Worm (Caenorhabditis elegans) whole organism, L4 larva: ENCODE measurements around the gene B0365.9.

Source experiments
- F37D6.2 ChIP-seq: sonication (generic microtip); optimal IDR thresholded peaks from 2 replicates; lab custom pipeline; 2016; ENCODE audit warnings: mild to moderate bottlenecking, missing genetic modification characterization, missing compliant biosample characterization
- F44E2.7 ChIP-seq: fragments of 200-800 bp; sonication (Bioruptor generic); IDR thresholded peaks from 2 replicates; pipeline ENCODE4 v2.1.2; 2022; ENCODE audit warnings: missing genetic modification characterization, missing compliant biosample characterization
- F49E8.2 ChIP-seq: sonication (generic microtip); optimal IDR thresholded peaks from 2 replicates; lab custom pipeline; 2016; ENCODE audit warnings: missing compliant biosample characterization, mild to moderate bottlenecking, missing genetic modification characterization, borderline replicate concordance
- T20F7.1 ChIP-seq: fragments of 200-800 bp; sonication (Bioruptor generic); optimal IDR thresholded peaks from 2 replicates; lab custom pipeline; 2018; ENCODE audit warnings: mild to moderate bottlenecking, missing genetic modification characterization, missing compliant biosample characterization
- T26A8.4 ChIP-seq: fragments of 200-800 bp; sonication (Bioruptor generic); IDR thresholded peaks from 2 replicates; pipeline ENCODE4 v1.3.6; 2022; ENCODE audit warnings: missing genetic modification characterization, missing compliant biosample characterization
- ZK546.5 ChIP-seq, 2 experiments: sonication (generic microtip); optimal IDR thresholded peaks; 2 replicates each; lab custom pipeline; 2017; ENCODE audit warnings: missing biosample characterization in 2 of 2, missing genetic modification characterization in 2 of 2
- aha-1 ChIP-seq: fragments of 150-350 bp; peaks from one replicate; lab custom pipeline; 2014; ENCODE audit warnings: missing biosample characterization, missing genetic modification characterization
- arid-1 ChIP-seq: fragments of 200-800 bp; sonication (Bioruptor generic); conservative IDR thresholded peaks from 2 replicates; pipeline ENCODE4 v1.3.6; 2022; ENCODE audit warnings: missing genetic modification reagents, missing genetic modification characterization, missing compliant biosample characterization
- ceh-28 ChIP-seq: fragments of 150-350 bp; optimal IDR thresholded peaks from 2 replicates; lab custom pipeline; 2014; ENCODE audit warnings: missing biosample characterization, missing genetic modification reagents, missing genetic modification characterization
- ceh-32 ChIP-seq: sonication (generic microtip); optimal IDR thresholded peaks from 2 replicates; lab custom pipeline; 2016; ENCODE audit warnings: mild to moderate bottlenecking, missing genetic modification characterization, missing compliant biosample characterization; ENCODE audit not compliant: poor library complexity
- ceh-44 ChIP-seq: fragments of 200-800 bp; sonication (Bioruptor generic); IDR thresholded peaks from 2 replicates; pipeline ENCODE4 v1.3.6; 2022; ENCODE audit warnings: missing genetic modification reagents, missing genetic modification characterization, missing compliant biosample characterization
- ces-1 ChIP-seq: fragments of 150-350 bp; sonication (generic microtip); optimal IDR thresholded peaks from 4 replicates; lab custom pipeline; 2014; ENCODE audit warnings: missing biosample characterization, missing genetic modification reagents, missing genetic modification characterization
- daf-16 ChIP-seq, 3 experiments: sonication (generic microtip); optimal IDR thresholded peaks; 2 replicates each; lab custom pipeline; 2016 to 2017; ENCODE audit warnings: missing genetic modification characterization in 3 of 3, missing genetic modification reagents in 3 of 3, mild to moderate bottlenecking in 2 of 3, missing compliant biosample characterization in 2 of 3, missing biosample characterization in 1 of 3, moderate library complexity in 1 of 3
- dmd-6 ChIP-seq: fragments of 200-800 bp; sonication (Bioruptor generic); IDR thresholded peaks from 2 replicates; pipeline ENCODE4 v1.3.6; 2022; ENCODE audit warnings: missing genetic modification reagents, missing genetic modification characterization, missing compliant biosample characterization
- dve-1 ChIP-seq: sonication (generic microtip); optimal IDR thresholded peaks from 2 replicates; lab custom pipeline; 2017; ENCODE audit warnings: antibody characterized with exemption, mild to moderate bottlenecking, missing genetic modification characterization, missing compliant biosample characterization; ENCODE audit not compliant: insufficient read depth
- hlh-11 ChIP-seq: fragments of 200-800 bp; sonication (Bioruptor generic); optimal IDR thresholded peaks from 2 replicates; lab custom pipeline; 2018; ENCODE audit warnings: mild to moderate bottlenecking, missing genetic modification characterization, missing compliant biosample characterization
- hlh-30 ChIP-seq: sonication (generic microtip); optimal IDR thresholded peaks from 2 replicates; lab custom pipeline; 2017; ENCODE audit warnings: antibody characterized with exemption, mild to moderate bottlenecking, missing genetic modification characterization, missing compliant biosample characterization; ENCODE audit not compliant: insufficient read depth
- hmg-1.1 ChIP-seq: fragments of 200-800 bp; sonication (Bioruptor generic); IDR thresholded peaks from 2 replicates; pipeline ENCODE4 v1.3.6; 2022; ENCODE audit warnings: missing genetic modification reagents, missing genetic modification characterization, missing compliant biosample characterization
- lir-3 ChIP-seq: sonication (generic microtip); optimal IDR thresholded peaks from 2 replicates; lab custom pipeline; 2016; ENCODE audit warnings: mild to moderate bottlenecking, missing genetic modification characterization, missing compliant biosample characterization
- mep-1 ChIP-seq: fragments of 150-350 bp; sonication (generic microtip); optimal IDR thresholded peaks from 3 replicates; lab custom pipeline; 2014; ENCODE audit warnings: missing biosample characterization, missing genetic modification characterization
- mes-2 ChIP-seq: sonication (generic microtip); optimal IDR thresholded peaks from 2 replicates; lab custom pipeline; 2016; ENCODE audit warnings: missing genotype, mild to moderate bottlenecking, missing genetic modification characterization, missing compliant biosample characterization; ENCODE audit not compliant: poor library complexity, severe bottlenecking
- mxl-3 ChIP-seq: fragments of 200-800 bp; sonication (Bioruptor generic); optimal IDR thresholded peaks from 2 replicates; lab custom pipeline; 2018; ENCODE audit warnings: mild to moderate bottlenecking, missing genetic modification characterization, missing compliant biosample characterization
- nhr-102 ChIP-seq: sonication (generic microtip); optimal IDR thresholded peaks from 2 replicates; lab custom pipeline; 2016; ENCODE audit warnings: mild to moderate bottlenecking, missing genetic modification characterization, moderate library complexity, missing compliant biosample characterization
- nhr-237 ChIP-seq: sonication (generic microtip); optimal IDR thresholded peaks from 2 replicates; lab custom pipeline; 2017; ENCODE audit warnings: missing biosample characterization, missing genetic modification characterization
- nhr-28 ChIP-seq: fragments of 150-350 bp; optimal IDR thresholded peaks from 2 replicates; lab custom pipeline; 2014; ENCODE audit warnings: missing biosample characterization, missing genetic modification characterization
- nhr-48 ChIP-seq: sonication (generic microtip); optimal IDR thresholded peaks from 2 replicates; lab custom pipeline; 2016; ENCODE audit warnings: mild to moderate bottlenecking, missing genetic modification characterization, missing compliant biosample characterization
- nhr-6 ChIP-seq: fragments of 150-350 bp; optimal IDR thresholded peaks from 2 replicates; lab custom pipeline; 2014; ENCODE audit warnings: missing biosample characterization, missing genetic modification characterization
- nhr-77 ChIP-seq: fragments of 150-350 bp; optimal IDR thresholded peaks from 2 replicates; lab custom pipeline; 2014; ENCODE audit warnings: missing biosample characterization, missing genetic modification characterization
- php-3 ChIP-seq: fragments of 200-800 bp; sonication (Bioruptor generic); IDR thresholded peaks from 2 replicates; pipeline ENCODE4 v1.3.6; 2022; ENCODE audit warnings: missing genetic modification reagents, missing genetic modification characterization, missing compliant biosample characterization
- pqm-1 ChIP-seq: sonication (generic microtip); optimal IDR thresholded peaks from 2 replicates; lab custom pipeline; 2017; ENCODE audit warnings: missing biosample characterization, missing genetic modification characterization
- saeg-2 ChIP-seq: fragments of 200-800 bp; sonication (Bioruptor generic); IDR thresholded peaks from 2 replicates; pipeline ENCODE4 v1.3.6; 2022; ENCODE audit warnings: missing genetic modification reagents, missing genetic modification characterization, missing compliant biosample characterization
- sdz-12 ChIP-seq: fragments of 200-800 bp; sonication (Bioruptor generic); optimal IDR thresholded peaks from 2 replicates; lab custom pipeline; 2018; ENCODE audit warnings: mild to moderate bottlenecking, missing genetic modification characterization, missing compliant biosample characterization
- snpc-4 ChIP-seq: fragments of 150-350 bp; optimal IDR thresholded peaks from 2 replicates; lab custom pipeline; 2014; ENCODE audit warnings: missing biosample characterization, missing genetic modification characterization
- tra-1 ChIP-seq: fragments of 200-800 bp; sonication (Bioruptor generic); IDR thresholded peaks from 2 replicates; pipeline ENCODE4 v1.3.6; 2022; ENCODE audit warnings: missing genetic modification reagents, missing genetic modification characterization, missing compliant biosample characterization
- unc-62 ChIP-seq, 3 experiments: fragments of 150-350 bp in 1 of 3; sonication (generic microtip); optimal IDR thresholded peaks in 2 of 3; peaks in 1 of 3; 1 replicate in 1 of 3; 2 replicates in 2 of 3; lab custom pipeline; 2014 to 2017; ENCODE audit warnings: missing biosample characterization in 3 of 3, missing genetic modification characterization in 3 of 3, missing genetic modification reagents in 3 of 3, missing genotype in 1 of 3
- zip-11 ChIP-seq: fragments of 200-800 bp; sonication (Bioruptor generic); IDR thresholded peaks from 2 replicates; pipeline ENCODE4 v1.3.6; 2022; ENCODE audit warnings: missing genetic modification characterization, missing compliant biosample characterization

Gene B0365.9

DNA sequence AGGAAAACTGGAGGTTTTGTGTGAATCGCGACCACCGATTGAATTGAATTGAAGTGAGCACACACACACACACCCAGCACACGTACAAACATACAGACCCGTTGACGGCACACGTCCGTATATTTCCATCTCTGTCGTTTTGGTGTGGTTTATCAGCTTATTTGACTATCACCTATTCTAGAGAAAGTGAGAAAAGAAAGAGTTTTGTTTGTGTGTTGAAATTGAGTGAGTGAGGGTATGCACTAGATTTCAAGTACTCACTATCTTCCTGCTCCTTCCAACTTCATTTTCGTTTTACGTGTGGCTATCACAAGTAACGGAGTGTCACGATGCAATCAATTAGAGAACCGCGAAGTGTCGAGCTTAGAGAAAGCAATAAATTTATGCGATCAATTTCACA lies 30.5 kb upstream of the B0365.9 start:
- TF ChIP-seq mep-1 (tag; lab: Kevin White, UChicago) (peak; percentile 39), tra-1 (GFP tag; lab: Robert Waterston, UW) (peak; percentile 76; the same call in 1 of the 2 replicates), nhr-102 (no peak), sdz-12 (GFP tag; lab: Kevin White, UChicago) (no peak), ceh-32 (no peak), mes-2 (tag; lab: Kevin White, UChicago) (peak; percentile 48), saeg-2 (no peak), F44E2.7 (GFP tag; lab: Robert Waterston, UW) (no peak), php-3 (peak; percentile 71), nhr-28 (tag; lab: Kevin White, UChicago) (peak; percentile 80), F37D6.2 (tag; lab: Kevin White, UChicago) (no peak), nhr-77 (tag; lab: Kevin White, UChicago) (peak; percentile 21), hlh-30 (tag; lab: Kevin White, UChicago) (peak; percentile 27), T26A8.4 (GFP tag; lab: Robert Waterston, UW) (peak; percentile 44; the same call in 1 of the 2 replicates), T20F7.1 (GFP tag; lab: Kevin White, UChicago) (peak; percentile 53), ces-1 (GFP tag; lab: Kevin White, UChicago) (no peak), nhr-48 (tag; lab: Kevin White, UChicago) (peak; percentile 48), daf-16 (GFP tag; optimal IDR thresholded peaks at IDR 0.05; lab: Kevin White, UChicago) (no peak), daf-16 (tag; optimal IDR thresholded peaks at IDR 0.05; lab: Kevin White, UChicago) (peak; percentile 83), lir-3 (tag; lab: Kevin White, UChicago) (no peak), dmd-6 (GFP tag; lab: Robert Waterston, UW) (peak; percentile 87), mxl-3 (GFP tag; lab: Kevin White, UChicago) (peak; percentile 7), nhr-237 (tag; lab: Kevin White, UChicago) (no peak), hmg-1.1 (GFP tag; lab: Robert Waterston, UW) (peak; percentile 40; the same call in 1 of the 2 replicates), F49E8.2 (no peak), nhr-6 (tag; lab: Kevin White, UChicago) (peak; percentile 63), pqm-1 (tag; lab: Kevin White, UChicago) (peak; percentile 93), arid-1 (GFP tag; lab: Robert Waterston, UW) (0 out of 2 replicates have a peak, but pooled peaks have one; percentile 17), dve-1 (tag; lab: Kevin White, UChicago) (peak; percentile 79), hlh-11 (tag; lab: Kevin White, UChicago) (peak; percentile 86), aha-1 (tag; lab: Kevin White, UChicago) (peak; percentile 79)
- TF ChIP-seq, all 104 proteins: peak for 20

DNA sequence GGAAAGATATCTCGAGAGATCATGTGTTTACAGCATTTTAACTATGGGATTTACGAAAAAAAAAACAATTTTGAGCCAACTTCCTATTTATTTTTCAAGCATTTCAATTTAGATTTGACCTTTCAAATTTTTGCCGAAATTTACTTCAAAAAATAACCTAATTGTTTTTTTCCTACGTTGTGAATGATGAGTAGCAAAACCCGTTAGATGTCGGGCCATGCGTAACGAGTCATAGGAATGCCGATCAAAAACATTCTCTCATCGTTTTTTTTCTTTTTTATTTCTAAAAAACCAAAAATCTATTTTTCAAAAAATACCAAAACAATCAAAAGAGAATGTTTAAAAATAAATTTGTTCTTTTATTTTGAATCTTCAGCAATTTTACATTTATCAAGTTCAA lies 29.5 kb upstream of the B0365.9 start:
- TF ChIP-seq mes-2 (tag; lab: Kevin White, UChicago) = peak; percentile 6
- no peak for TF ChIP-seq ceh-44 (GFP tag; lab: Robert Waterston, UW)
- TF ChIP-seq snpc-4 = peak; percentile 73

- TF ChIP-seq ZK546.5 (tag; optimal IDR thresholded peaks at IDR 0.05; lab: Kevin White, UChicago) = no peak
- TF ChIP-seq ceh-28 (tag; lab: Kevin White, UChicago) = no peak
- peak; percentile 60 for TF ChIP-seq aha-1 (tag; lab: Kevin White, UChicago)
- TF ChIP-seq, all 104 proteins: peak for 1
Measured at ce11 chrV:13161052-13161451, 27.7 kb upstream of the B0365.9 start.

ce11 chrV:13157073-13157472 lies 23.7 kb upstream of the B0365.9 start:
- TF ChIP-seq unc-62 (GFP tag; optimal IDR thresholded peaks at IDR 0.05 in 1 of 2; lab: Kevin White, UChicago) = peak in 1 of 2 experiments; percentile 38
- TF ChIP-seq unc-62 (tag; optimal IDR thresholded peaks at IDR 0.05; lab: Kevin White, UChicago) = no peak
- TF ChIP-seq zip-11 (GFP tag; lab: Robert Waterston, UW) = no peak
